Worm (Caenorhabditis elegans): ENCODE results near the gene K02E7.1.

DNA sequence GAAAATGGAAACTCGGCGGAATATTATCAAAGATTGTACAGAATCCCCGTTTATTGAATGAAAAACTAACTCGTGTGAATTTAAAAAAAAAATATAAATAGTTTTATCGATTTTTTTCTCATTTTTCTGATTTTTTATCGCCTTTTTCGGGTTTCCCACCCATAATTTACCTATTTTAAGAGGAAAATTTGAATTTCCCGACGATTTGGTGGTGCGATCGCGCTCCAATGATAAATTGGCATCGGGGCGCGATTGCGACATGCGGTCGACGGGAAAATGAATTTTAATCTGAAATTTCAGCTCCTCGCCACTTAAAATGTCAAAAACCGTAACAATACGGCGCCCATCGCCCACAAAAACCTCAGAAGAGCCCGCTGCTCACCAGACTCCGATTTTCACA lies 44.7 kb downstream of the K02E7.1 start, which contains the start of gene taf-6.1:
- TF ChIP-seq elt-2 (tag; optimal IDR thresholded peaks at IDR 0.05) (no peak), sdc-2 (tag; optimal IDR thresholded peaks at IDR 0.05) (no peak), madf-2 (tag; optimal IDR thresholded peaks at IDR 0.05) (no peak), dmd-4 (tag; optimal IDR thresholded peaks at IDR 0.05; ENCODE audit: borderline replicate concordance) (no peak), pha-4 (tag; optimal IDR thresholded peaks at IDR 0.05) (no peak), ceh-6 (GFP tag; optimal IDR thresholded peaks at IDR 0.05) (no peak), odd-2 (tag; optimal IDR thresholded peaks at IDR 0.05) (no peak), pag-3 (tag; optimal IDR thresholded peaks at IDR 0.05; ENCODE audit: borderline replicate concordance) (no peak), tbx-2 (tag; optimal IDR thresholded peaks at IDR 0.05) (no peak), ceh-22 (tag; optimal IDR thresholded peaks at IDR 0.05) (no peak), tbx-7 (tag; optimal IDR thresholded peaks at IDR 0.05) (no peak), ama-1 (optimal IDR thresholded peaks at IDR 0.05) (no peak), F13H6.1 (tag; optimal IDR thresholded peaks at IDR 0.05) (no peak), K02D7.2 (tag; optimal IDR thresholded peaks at IDR 0.05) (no peak)
